Fruit fly (Drosophila melanogaster): ENCODE measurements around the gene CG6769.

CG6769 gene

dm6 chrX:17841923-17842322 lies 18.9 kb upstream of the CG6769 start, which contains the start of gene Taf9:
Gene Taf9 (plus strand): TSS chrX:17842161.
- TF ChIP-seq dan (GFP tag; IDR thresholded peaks at IDR 0.05) = no peak
- no peak for TF ChIP-seq disco-r (GFP tag; optimal IDR thresholded peaks at IDR 0.05)
- TF ChIP-seq abd-A (tag; optimal IDR thresholded peaks at IDR 0.05) = no peak
- TF ChIP-seq Dref (GFP tag; IDR thresholded peaks at IDR 0.05) = peak; percentile 95
- TF ChIP-seq slbo (GFP tag; IDR thresholded peaks at IDR 0.05) = peak; percentile 47; the same call in 1 of the 2 replicates
- no peak for TF ChIP-seq Hmr (GFP tag; optimal IDR thresholded peaks at IDR 0.05)
- TF ChIP-seq CG5180 (GFP tag; optimal IDR thresholded peaks at IDR 0.05) = no peak
- no peak for TF ChIP-seq CG6689 (GFP tag; IDR thresholded peaks at IDR 0.05)
- TF ChIP-seq Fer3 (tag; optimal IDR thresholded peaks at IDR 0.05) = no peak
- no peak for TF ChIP-seq CG8478 (optimal IDR thresholded peaks at IDR 0.05)
- TF ChIP-seq sna (GFP tag; IDR thresholded peaks at IDR 0.05; ENCODE audit: partially characterized antibody) = peak; percentile 85
- TF ChIP-seq CG4820 (GFP tag; optimal IDR thresholded peaks at IDR 0.05) = no peak
- no peak for TF ChIP-seq dmrt11E (tag; optimal IDR thresholded peaks at IDR 0.05)
- peak; percentile 15 for TF ChIP-seq CG13624 (GFP tag; optimal IDR thresholded peaks at IDR 0.05)
- peak; percentile 59 for TF ChIP-seq CG15601 (tag; optimal IDR thresholded peaks at IDR 0.05)
- TF ChIP-seq hb (GFP tag; IDR thresholded peaks at IDR 0.05; ENCODE audit: partially characterized antibody) = peak; percentile 83
- TF ChIP-seq zfh1 (GFP tag; IDR thresholded peaks at IDR 0.05) = no peak; the same call in 2 of the 3 replicates
- no peak for TF ChIP-seq unpg (GFP tag; optimal IDR thresholded peaks at IDR 0.05)
- peak; percentile 94 for TF ChIP-seq Ets65A (GFP tag)
- TF ChIP-seq inv (GFP tag; IDR thresholded peaks at IDR 0.05; ENCODE audit: partially characterized antibody) = peak; percentile 75
- peak; percentile 95 for TF ChIP-seq Bgb (GFP tag; IDR thresholded peaks at IDR 0.05; ENCODE audit: partially characterized antibody)
- no peak for TF ChIP-seq pnt (GFP tag; optimal IDR thresholded peaks at IDR 0.05)
- peak; percentile 69 for TF ChIP-seq Doc3 (GFP tag; IDR thresholded peaks at IDR 0.05; ENCODE audit: partially characterized antibody)
- TF ChIP-seq unc-4 (GFP tag; IDR thresholded peaks at IDR 0.05; ENCODE audit: partially characterized antibody) = peak; percentile 89
- TF ChIP-seq GATAe (GFP tag; conservative IDR thresholded peaks at IDR 0.05) = no peak
- no peak for TF ChIP-seq CG7928 (GFP tag; optimal IDR thresholded peaks at IDR 0.05)
- peak; percentile 82 for TF ChIP-seq vnd (GFP tag; IDR thresholded peaks at IDR 0.05; ENCODE audit: partially characterized antibody)
- TF ChIP-seq CG4404 (GFP tag; IDR thresholded peaks at IDR 0.05) = no peak
- TF ChIP-seq HmgZ (tag; optimal IDR thresholded peaks at IDR 0.05) = peak; percentile 16
- TF ChIP-seq CG9797 (GFP tag; optimal IDR thresholded peaks at IDR 0.05) = no peak
- 0 out of 3 replicates have a peak, but pooled peaks have one; percentile 50 for TF ChIP-seq CG34422 (GFP tag; IDR thresholded peaks at IDR 0.05)
- no peak for TF ChIP-seq CG12071 (GFP tag; optimal IDR thresholded peaks at IDR 0.05)
- no peak for TF ChIP-seq CG17186 (GFP tag; optimal IDR thresholded peaks at IDR 0.05)
- no peak for TF ChIP-seq CG7839 (tag; optimal IDR thresholded peaks at IDR 0.05)
- peak; percentile 86 for TF ChIP-seq Scr (GFP tag; IDR thresholded peaks at IDR 0.05; ENCODE audit: partially characterized antibody)
- TF ChIP-seq Pdp1 (GFP tag; optimal IDR thresholded peaks at IDR 0.05) = peak in 1 of 2 experiments; percentile 20
- TF ChIP-seq cad (GFP tag; optimal IDR thresholded peaks at IDR 0.05) = no peak
- TF ChIP-seq MESR4 (GFP tag; optimal IDR thresholded peaks at IDR 0.05) = peak; percentile 43
- peak; percentile 85 for TF ChIP-seq Dll (GFP tag; IDR thresholded peaks at IDR 0.05; ENCODE audit: partially characterized antibody)
- peak; percentile 85 for TF ChIP-seq HLH4C (GFP tag; IDR thresholded peaks at IDR 0.05; ENCODE audit: partially characterized antibody)
- peak; percentile 75 for TF ChIP-seq Sry-δ (GFP tag; optimal IDR thresholded peaks at IDR 0.05)
- TF ChIP-seq amos (GFP tag; IDR thresholded peaks at IDR 0.05; ENCODE audit: partially characterized antibody) = peak; percentile 92
- TF ChIP-seq CG3281 (GFP tag; optimal IDR thresholded peaks at IDR 0.05) = no peak
- TF ChIP-seq esg (GFP tag; conservative IDR thresholded peaks at IDR 0.05) = no peak
- no peak for TF ChIP-seq CG4730 (GFP tag; IDR thresholded peaks at IDR 0.05)
- TF ChIP-seq Stat92E (GFP tag; optimal IDR thresholded peaks at IDR 0.05) = peak in 1 of 3 experiments; percentile 0
- TF ChIP-seq pfk (GFP tag; optimal IDR thresholded peaks at IDR 0.05) = no peak
- TF ChIP-seq MBD-R2 (GFP tag; IDR thresholded peaks at IDR 0.05) = peak; percentile 82
- TF ChIP-seq br (optimal IDR thresholded peaks at IDR 0.05) = no peak
- peak; percentile 87 for TF ChIP-seq CG10267 (tag; optimal IDR thresholded peaks at IDR 0.05)

Measured in whole organism, embryonic.